Fruit fly (Drosophila melanogaster) whole organism, embryonic: ENCODE data around the gene CG12321.

ENCODE experiments used
- CG10543 ChIP-seq: fragments of 200-800 bp; sonication (Bioruptor generic); optimal IDR thresholded peaks from 3 replicates; lab custom pipeline; 2017; ENCODE audit warnings: missing biosample characterization, mild to moderate bottlenecking, missing genetic modification characterization, moderate library complexity
- CG10959 ChIP-seq: fragments of 200-800 bp; sonication (Bioruptor generic); IDR thresholded peaks from 2 replicates; pipeline ENCODE4 v1.3.6; 2022; ENCODE audit warnings: missing biosample characterization, missing genetic modification characterization
- CG14860 ChIP-seq: fragments of 200-800 bp; sonication (Bioruptor generic); IDR thresholded peaks from 3 replicates; pipeline ENCODE4 v1.3.6; 2022; ENCODE audit warnings: missing biosample characterization, missing genetic modification characterization; ENCODE audit not compliant: partially characterized antibody
- CG15011 ChIP-seq: fragments of 200-800 bp; sonication (Bioruptor generic); optimal IDR thresholded peaks from 3 replicates; lab custom pipeline; 2018; ENCODE audit warnings: missing biosample characterization, mild to moderate bottlenecking, missing genetic modification characterization
- CG1529 ChIP-seq: fragments of 200-800 bp; sonication (Bioruptor generic); optimal IDR thresholded peaks from 3 replicates; lab custom pipeline; 2018; ENCODE audit warnings: missing biosample characterization, missing genetic modification characterization
- CG17612 ChIP-seq: fragments of 200-800 bp; sonication (Bioruptor generic); IDR thresholded peaks from 2 replicates; pipeline ENCODE4 v1.3.6; 2022; ENCODE audit warnings: missing biosample characterization, missing genetic modification characterization
- CG18011 ChIP-seq: fragments of 200-800 bp; sonication (Bioruptor generic); optimal IDR thresholded peaks from 2 replicates; lab custom pipeline; 2017; ENCODE audit warnings: missing biosample characterization, missing genetic modification characterization, mild to moderate bottlenecking, moderate library complexity, missing genotype
- CG2678 ChIP-seq: fragments of 200-800 bp; sonication (Bioruptor generic); optimal IDR thresholded peaks from 3 replicates; lab custom pipeline; 2019; ENCODE audit warnings: missing biosample characterization, mild to moderate bottlenecking, missing genetic modification characterization, moderate library complexity
- CG31388 ChIP-seq: fragments of 200-800 bp; sonication (Bioruptor generic); optimal IDR thresholded peaks from 2 replicates; lab custom pipeline; 2016; ENCODE audit warnings: missing biosample characterization, missing genetic modification characterization
- CG32772 ChIP-seq: fragments of 200-800 bp; sonication (Bioruptor generic); IDR thresholded peaks from 2 replicates; pipeline ENCODE4 v1.3.6; 2022; ENCODE audit warnings: missing biosample characterization, missing genetic modification characterization
- CG3407 ChIP-seq: fragments of 200-800 bp; sonication (Bioruptor generic); optimal IDR thresholded peaks from 2 replicates; lab custom pipeline; 2018; ENCODE audit warnings: missing biosample characterization, mild to moderate bottlenecking, missing genetic modification characterization
- CG4617 ChIP-seq: fragments of 200-800 bp; sonication (Bioruptor generic); optimal IDR thresholded peaks from 3 replicates; lab custom pipeline; 2016; ENCODE audit warnings: missing biosample characterization, missing genetic modification characterization, borderline replicate concordance
- CG4707 ChIP-seq: fragments of 200-800 bp; sonication (Bioruptor generic); optimal IDR thresholded peaks from 2 replicates; lab custom pipeline; 2018; ENCODE audit warnings: missing biosample characterization, mild to moderate bottlenecking, missing genetic modification characterization, moderate library complexity
- Drgx ChIP-seq: fragments of 200-800 bp; sonication (Bioruptor generic); IDR thresholded peaks from 2 replicates; pipeline ENCODE4 v1.3.6; 2022; ENCODE audit warnings: missing biosample characterization, missing genetic modification characterization
- Ets65A ChIP-seq: fragments of 200-800 bp; sonication (Bioruptor generic); peaks from one replicate; lab custom pipeline; 2016; ENCODE audit warnings: missing biosample characterization, missing genetic modification characterization
- Hsf ChIP-seq: fragments of 200-800 bp; sonication (Bioruptor generic); optimal IDR thresholded peaks from 3 replicates; lab custom pipeline; 2016; ENCODE audit warnings: missing biosample characterization, missing genetic modification characterization
- Mrtf ChIP-seq: fragments of 200-800 bp; sonication (Bioruptor generic); IDR thresholded peaks from 3 replicates; pipeline ENCODE4 v1.3.6; 2022; ENCODE audit warnings: missing biosample characterization, missing genetic modification characterization
- NfI ChIP-seq: fragments of 200-800 bp; sonication (Bioruptor generic); optimal IDR thresholded peaks from 3 replicates; lab custom pipeline; 2018; ENCODE audit warnings: missing biosample characterization, mild to moderate bottlenecking, missing genetic modification characterization, moderate library complexity
- ato ChIP-seq: fragments of 200-800 bp; sonication (Bioruptor generic); IDR thresholded peaks from 2 replicates; pipeline ENCODE4 v1.3.6; 2022; ENCODE audit warnings: missing biosample characterization, missing genetic modification characterization; ENCODE audit not compliant: partially characterized antibody
- bsh ChIP-seq, 2 experiments: fragments of 200-800 bp; sonication (Bioruptor generic); optimal IDR thresholded peaks; 2 replicates each; lab custom pipeline; 2017 to 2018; ENCODE audit warnings: mild to moderate bottlenecking in 2 of 2, missing biosample characterization in 2 of 2, missing genetic modification characterization in 2 of 2, moderate library complexity in 1 of 2
- ci ChIP-seq: fragments of 200-800 bp; sonication (Bioruptor generic); IDR thresholded peaks from 3 replicates; pipeline ENCODE4 v1.3.6; 2022; ENCODE audit warnings: missing biosample characterization, missing genetic modification characterization
- corto ChIP-seq: fragments of 200-800 bp; sonication (Bioruptor generic); optimal IDR thresholded peaks from 2 replicates; lab custom pipeline; 2016; ENCODE audit warnings: missing biosample characterization, mild to moderate bottlenecking, missing genetic modification characterization, moderate library complexity
- ewg ChIP-seq: fragments of 200-800 bp; sonication (Bioruptor generic); optimal IDR thresholded peaks from 3 replicates; lab custom pipeline; 2017; ENCODE audit warnings: mild to moderate bottlenecking, missing biosample characterization, missing genetic modification reagents, missing genetic modification characterization
- gsb-n ChIP-seq: fragments of 200-800 bp; sonication (Bioruptor generic); optimal IDR thresholded peaks from 3 replicates; lab custom pipeline; 2018; ENCODE audit warnings: missing biosample characterization, mild to moderate bottlenecking, missing genetic modification characterization
- insv ChIP-seq, 2 experiments: fragments of 200-800 bp; sonication (Bioruptor generic); optimal IDR thresholded peaks; 3 replicates each; lab custom pipeline; 2016 to 2018; ENCODE audit warnings: missing biosample characterization in 2 of 2, missing genetic modification characterization in 2 of 2
- lab ChIP-seq: fragments of 200-800 bp; sonication (Bioruptor generic); optimal IDR thresholded peaks from 3 replicates; lab custom pipeline; 2017; ENCODE audit warnings: missing biosample characterization, missing genetic modification characterization, mild to moderate bottlenecking, moderate library complexity, missing genetic modification reagents
- lov ChIP-seq, 2 experiments: fragments of 200-800 bp in 1 of 2; fragments of >200 bp in 1 of 2; sonication (Bioruptor generic) in 1 of 2; IDR thresholded peaks in 1 of 2; optimal IDR thresholded peaks in 1 of 2; 2 replicates in 1 of 2; 3 replicates in 1 of 2; pipeline versions ENCODE4 v1.3.6 to Lab custom; 2017 to 2022; ENCODE audit warnings: missing biosample characterization in 1 of 2, missing genetic modification characterization in 1 of 2
- mld ChIP-seq: fragments of 200-800 bp; sonication (Bioruptor generic); IDR thresholded peaks from 3 replicates; pipeline ENCODE4 v1.3.6; 2022; ENCODE audit warnings: missing biosample characterization, missing genetic modification characterization; ENCODE audit not compliant: partially characterized antibody
- nom ChIP-seq: fragments of 200-800 bp; sonication (Bioruptor generic); optimal IDR thresholded peaks from 2 replicates; lab custom pipeline; 2017; ENCODE audit warnings: missing biosample characterization, missing genetic modification characterization, mild to moderate bottlenecking, moderate library complexity, missing genetic modification reagents
- phol ChIP-seq: fragments of 200-800 bp; sonication (Bioruptor generic); optimal IDR thresholded peaks from 3 replicates; lab custom pipeline; 2018; ENCODE audit warnings: missing biosample characterization, mild to moderate bottlenecking, missing genetic modification characterization, moderate library complexity
- seq ChIP-seq: fragments of 200-800 bp; sonication (Bioruptor generic); IDR thresholded peaks from 2 replicates; pipeline ENCODE4 v1.3.6; 2022; ENCODE audit warnings: missing biosample characterization, missing genetic modification characterization
- toy ChIP-seq: fragments of 200-800 bp; sonication (Bioruptor generic); IDR thresholded peaks from 2 replicates; pipeline ENCODE4 v1.3.6; 2022; ENCODE audit warnings: missing biosample characterization, missing genetic modification characterization
- trem ChIP-seq: fragments of 200-800 bp; optimal IDR thresholded peaks from 3 replicates; lab custom pipeline; 2019; ENCODE audit warnings: missing biosample characterization, mild to moderate bottlenecking, missing genetic modification characterization, moderate library complexity
- ttk ChIP-seq: fragments of 200-800 bp; sonication (Bioruptor generic); IDR thresholded peaks from 2 replicates; pipeline ENCODE4 v2.1.2; 2022; ENCODE audit warnings: missing biosample characterization, missing genetic modification characterization

CG12321 gene

DNA sequence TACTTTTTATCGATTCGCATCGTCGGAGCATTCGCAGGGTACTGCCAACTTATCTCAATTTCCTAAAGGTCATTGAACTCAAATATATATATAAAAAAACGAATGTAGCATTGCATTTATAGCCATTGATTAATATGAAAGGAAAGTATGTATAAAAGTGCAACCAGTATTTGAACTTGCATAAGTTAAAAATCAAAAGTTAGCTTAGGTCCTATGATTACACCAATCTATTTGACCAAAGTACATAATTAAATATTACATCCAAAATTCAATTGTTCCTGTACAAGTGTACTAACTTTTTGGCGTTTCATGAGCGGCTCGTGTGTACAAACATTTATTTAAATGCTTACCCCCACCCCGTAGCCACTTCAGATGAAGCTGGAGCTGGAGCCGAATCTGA is 31.0 kb downstream of the CG12321 start:
- 0 out of 2 replicates have a peak, but pooled peaks have one; percentile 14 for TF ChIP-seq ttk
- TF ChIP-seq Mrtf (GFP tag; lab: Robert Waterston, UW): no peak
- TF ChIP-seq Hsf (GFP tag; lab: Kevin White, UChicago): no peak
- no peak for TF ChIP-seq CG15011 (GFP tag; lab: Kevin White, UChicago)
- TF ChIP-seq trem (tag; lab: Kevin White, UChicago): peak; percentile 14

DNA sequence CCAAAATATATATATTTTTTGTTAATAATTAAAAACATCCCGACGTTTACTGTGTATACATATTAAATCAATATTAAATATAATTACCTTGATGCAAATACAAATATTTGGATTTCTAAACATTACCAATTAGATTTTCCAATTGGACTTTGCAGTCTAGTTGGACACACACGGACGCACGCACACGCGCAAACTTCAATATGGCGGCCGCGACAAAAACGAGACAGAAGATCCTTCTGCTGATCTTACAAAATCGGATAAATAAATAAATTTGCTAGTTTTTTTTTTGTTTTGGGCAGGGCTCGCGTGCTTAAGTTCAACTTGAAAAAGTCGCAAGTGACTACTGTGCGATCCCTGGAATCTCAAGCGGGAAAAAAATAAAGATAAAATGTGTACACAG is 31.9 kb downstream of the CG12321 start:
- TF ChIP-seq insv (GFP tag; optimal IDR thresholded peaks at IDR 0.05; lab: Kevin White, UChicago): peak in 1 of 2 experiments; percentile 87
- TF ChIP-seq CG18011: no peak
- no peak for TF ChIP-seq CG1529 (GFP tag; lab: Kevin White, UChicago)
- TF ChIP-seq phol (tag; lab: Kevin White, UChicago): peak; percentile 77
- TF ChIP-seq, all 482 proteins: peak for 2

DNA sequence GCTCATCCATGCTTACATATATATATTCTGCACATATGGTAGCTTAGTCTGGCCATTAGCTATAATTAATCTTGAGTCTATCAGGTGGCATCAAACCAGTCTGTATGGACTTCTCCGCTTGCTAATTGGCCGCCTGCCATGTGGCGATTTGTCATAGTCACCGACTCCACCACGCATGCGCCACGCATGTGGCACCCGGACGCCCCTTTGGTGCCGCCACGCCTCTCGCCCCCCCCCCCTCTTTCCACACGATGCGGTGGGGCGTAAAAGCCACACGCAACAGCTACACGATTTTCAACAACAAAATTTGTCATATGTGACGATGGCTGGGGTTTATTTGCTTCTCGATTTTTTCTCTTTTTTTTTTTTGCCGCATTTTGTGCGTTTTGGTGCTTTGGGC is 34.8 kb downstream of the CG12321 start:
- TF ChIP-seq CG14860 (no peak), CG32772 (GFP tag; lab: Robert Waterston, UW) (0 out of 2 replicates have a peak, but pooled peaks have one; percentile 27), ato (GFP tag; lab: Robert Waterston, UW) (0 out of 2 replicates have a peak, but pooled peaks have one; percentile 25), ewg (GFP tag; lab: Kevin White, UChicago) (peak; percentile 61), CG3407 (GFP tag; lab: Kevin White, UChicago) (no peak), ci (GFP tag; lab: Robert Waterston, UW) (0 out of 3 replicates have a peak, but pooled peaks have one; percentile 12), CG4617 (GFP tag; lab: Kevin White, UChicago) (no peak), Drgx (0 out of 2 replicates have a peak, but pooled peaks have one; percentile 5)

DNA sequence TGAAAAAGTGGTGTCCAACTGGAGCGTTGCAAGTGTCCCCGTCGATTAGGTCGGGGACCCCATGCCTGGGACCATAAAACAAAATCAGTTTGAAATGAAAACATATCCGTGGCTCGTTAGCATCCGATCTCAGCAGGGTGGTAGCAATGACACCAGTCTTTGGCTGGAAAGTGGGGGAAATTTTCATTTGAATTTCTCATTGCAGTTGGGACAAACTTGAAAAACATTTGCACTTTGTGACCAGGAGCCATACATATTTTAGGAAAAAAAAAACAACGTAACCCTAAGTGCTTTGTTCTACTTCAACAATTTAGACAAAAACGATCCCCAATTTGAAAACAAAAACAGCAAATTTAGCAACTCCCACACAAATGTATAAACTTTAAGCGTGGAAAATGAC is 36.7 kb downstream of the CG12321 start, which contains the start of gene CG14316:
Gene CG14316 (plus strand): TSS at position 301 of the 400 bp plus-strand sequence.
- TF ChIP-seq gsb-n (tag; lab: Kevin White, UChicago): no peak
- no peak for TF ChIP-seq toy
- no peak for TF ChIP-seq NfI (GFP tag; lab: Kevin White, UChicago)
- no peak for TF ChIP-seq corto (GFP tag; lab: Kevin White, UChicago)
- no peak for TF ChIP-seq CG10543 (GFP tag; lab: Kevin White, UChicago)
- TF ChIP-seq CG2678: no peak
- TF ChIP-seq CG4707 (GFP tag; lab: Kevin White, UChicago): no peak
- TF ChIP-seq CG31388 (GFP tag; lab: Kevin White, UChicago): no peak
- no peak for TF ChIP-seq lab (GFP tag; lab: Kevin White, UChicago)
- TF ChIP-seq lov (optimal IDR thresholded peaks at IDR 0.05; lab: Kevin White, UChicago): no peak
- no peak for TF ChIP-seq lov (GFP tag; IDR thresholded peaks at IDR 0.05; lab: Robert Waterston, UW)
- no peak for TF ChIP-seq CG17612 (GFP tag; lab: Robert Waterston, UW)
- TF ChIP-seq mld (GFP tag; lab: Robert Waterston, UW): no peak
- TF ChIP-seq seq: no peak

DNA sequence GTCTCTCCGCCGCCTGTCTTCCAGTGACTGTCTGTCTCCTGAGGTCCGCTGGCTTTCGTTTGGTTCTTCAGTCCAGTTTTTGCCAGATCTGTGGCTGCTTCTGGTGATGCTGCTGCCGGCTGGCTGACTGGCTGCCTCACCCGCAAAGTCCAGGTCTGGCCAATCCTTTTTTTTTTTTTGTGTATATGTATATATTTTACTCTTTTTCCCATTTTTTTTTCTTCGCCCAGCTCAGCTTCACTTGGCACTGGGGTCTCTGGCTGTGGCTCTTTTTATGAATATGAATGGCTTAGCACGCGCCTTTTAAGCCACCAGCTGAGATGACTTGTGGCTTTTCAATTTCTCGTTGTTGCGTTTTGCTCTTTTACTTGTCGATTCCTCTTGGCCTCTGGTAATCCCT is 41.9 kb downstream of the CG12321 start:
- TF ChIP-seq nom (GFP tag; lab: Kevin White, UChicago) (peak; percentile 88), Ets65A (GFP tag; lab: Kevin White, UChicago) (peak; percentile 54), bsh (GFP tag; optimal IDR thresholded peaks at IDR 0.05; lab: Kevin White, UChicago) (peak in 1 of 2 experiments; percentile 49), CG10959 (GFP tag; lab: Robert Waterston, UW) (no peak)
